Worm (Caenorhabditis elegans) whole organism, young adult: Measurements from ENCODE around the gene nra-1.
A peak's percentile ranks its signal among the peaks of the same experiment; 100 is the strongest.

Experiments
- B0035.1 ChIP-seq: sonication (generic microtip); optimal IDR thresholded peaks from 2 replicates; lab custom pipeline; 2016; ENCODE audit warnings: missing genetic modification characterization, mild to moderate bottlenecking, missing compliant biosample characterization, missing genotype, missing genetic modification reagents
- B0261.1 ChIP-seq: sonication (generic microtip); optimal IDR thresholded peaks from 2 replicates; lab custom pipeline; 2016; ENCODE audit warnings: mild to moderate bottlenecking, missing genetic modification characterization, moderate library complexity, missing compliant biosample characterization
- C06A6.2 ChIP-seq: fragments of 200-800 bp; sonication (Bioruptor generic); conservative IDR thresholded peaks from 2 replicates; pipeline ENCODE4 v1.3.6; 2022; ENCODE audit warnings: missing genetic modification characterization, missing compliant biosample characterization
- C17E4.6 ChIP-seq: fragments of 200-800 bp; sonication (Bioruptor generic); IDR thresholded peaks from 2 replicates; pipeline ENCODE4 v1.3.6; 2022; ENCODE audit warnings: missing genetic modification reagents, missing genetic modification characterization, missing compliant biosample characterization
- F22D6.2 ChIP-seq: sonication (generic microtip); optimal IDR thresholded peaks from 2 replicates; lab custom pipeline; 2016; ENCODE audit warnings: mild to moderate bottlenecking, missing genetic modification characterization, missing compliant biosample characterization
- F55B11.4 ChIP-seq: sonication (generic microtip); optimal IDR thresholded peaks from 2 replicates; lab custom pipeline; 2016; ENCODE audit warnings: missing compliant biosample characterization, missing genetic modification characterization, borderline replicate concordance; ENCODE audit not compliant: insufficient read depth
- T26A5.8 ChIP-seq: sonication (generic microtip); optimal IDR thresholded peaks from 2 replicates; lab custom pipeline; 2016; ENCODE audit warnings: missing genetic modification characterization, missing compliant biosample characterization
- Y53G8AR.9 ChIP-seq: fragments of 200-800 bp; sonication (Bioruptor generic); conservative IDR thresholded peaks from 2 replicates; pipeline ENCODE4 v1.3.6; 2022; ENCODE audit warnings: missing genetic modification reagents, missing genetic modification characterization, missing compliant biosample characterization
- Y67H2A.10 ChIP-seq: fragments of 200-800 bp; sonication (Bioruptor generic); conservative IDR thresholded peaks from 2 replicates; pipeline ENCODE4 v1.3.6; 2022; ENCODE audit warnings: missing genetic modification reagents, missing genetic modification characterization, missing compliant biosample characterization
- aptf-2 ChIP-seq: fragments of 200-800 bp; sonication (Bioruptor generic); conservative IDR thresholded peaks from 2 replicates; pipeline ENCODE4 v1.3.6; 2022; ENCODE audit warnings: missing genetic modification reagents, missing genetic modification characterization, missing compliant biosample characterization
- atf-7 ChIP-seq: sonication (generic microtip); optimal IDR thresholded peaks from 2 replicates; lab custom pipeline; 2017; ENCODE audit warnings: mild to moderate bottlenecking, missing genetic modification characterization, missing compliant biosample characterization
- athp-1 ChIP-seq: sonication (generic microtip); optimal IDR thresholded peaks from 2 replicates; lab custom pipeline; 2017; ENCODE audit warnings: mild to moderate bottlenecking, missing genetic modification characterization, missing compliant biosample characterization
- attf-3 ChIP-seq: fragments of 200-800 bp; sonication (Bioruptor generic); conservative IDR thresholded peaks from 2 replicates; pipeline ENCODE4 v1.3.6; 2022; ENCODE audit warnings: missing genetic modification reagents, missing genetic modification characterization, missing compliant biosample characterization
- bed-1 ChIP-seq: fragments of 200-800 bp; sonication (Bioruptor generic); IDR thresholded peaks from 2 replicates; pipeline ENCODE4 v1.3.6; 2022; ENCODE audit warnings: missing genetic modification reagents, missing genetic modification characterization, missing compliant biosample characterization
- bed-2 ChIP-seq: fragments of 200-800 bp; sonication (Bioruptor generic); IDR thresholded peaks from 2 replicates; pipeline ENCODE4 v1.3.6; 2022; ENCODE audit warnings: missing genetic modification reagents, missing genetic modification characterization, missing compliant biosample characterization
- ceh-58 ChIP-seq: fragments of 200-800 bp; sonication (Bioruptor generic); IDR thresholded peaks from 2 replicates; pipeline ENCODE4 v1.3.6; 2022; ENCODE audit warnings: missing genetic modification characterization, missing compliant biosample characterization
- ceh-79 ChIP-seq: sonication (generic microtip); optimal IDR thresholded peaks from 2 replicates; lab custom pipeline; 2017; ENCODE audit warnings: mild to moderate bottlenecking, missing genetic modification characterization, missing compliant biosample characterization
- dpff-1 ChIP-seq: sonication (generic microtip); optimal IDR thresholded peaks from 2 replicates; lab custom pipeline; 2017; ENCODE audit warnings: mild to moderate bottlenecking, missing genetic modification characterization, missing compliant biosample characterization
- egl-44 ChIP-seq: fragments of 200-800 bp; sonication (Bioruptor generic); IDR thresholded peaks from 2 replicates; pipeline ENCODE4 v1.3.6; 2022; ENCODE audit warnings: missing genetic modification reagents, missing genetic modification characterization, missing compliant biosample characterization
- ekl-4 ChIP-seq: fragments of 200-800 bp; sonication (Bioruptor generic); IDR thresholded peaks from 2 replicates; pipeline ENCODE4 v1.3.6; 2022; ENCODE audit warnings: missing genetic modification reagents, missing genetic modification characterization, missing compliant biosample characterization
- ets-4 ChIP-seq: fragments of 200-800 bp; sonication (Bioruptor generic); optimal IDR thresholded peaks from 2 replicates; lab custom pipeline; 2018; ENCODE audit warnings: mild to moderate bottlenecking, missing genetic modification characterization, missing compliant biosample characterization
- him-1 ChIP-seq: sonication (generic microtip); optimal IDR thresholded peaks from 2 replicates; lab custom pipeline; 2016; ENCODE audit warnings: missing genotype, missing genetic modification reagents, missing genetic modification characterization, missing compliant biosample characterization
- hlh-12 ChIP-seq: sonication (generic microtip); optimal IDR thresholded peaks from 2 replicates; lab custom pipeline; 2016; ENCODE audit warnings: missing genetic modification characterization, missing compliant biosample characterization
- hmg-20 ChIP-seq: fragments of 200-800 bp; sonication (Bioruptor generic); IDR thresholded peaks from 2 replicates; pipeline ENCODE4 v1.3.6; 2022; ENCODE audit warnings: missing genetic modification reagents, missing genetic modification characterization, missing compliant biosample characterization
- let-607 ChIP-seq, 2 experiments: fragments of 200-800 bp in 1 of 2; sonication (Bioruptor generic) in 1 of 2; sonication (generic microtip) in 1 of 2; optimal IDR thresholded peaks; 2 replicates each; lab custom pipeline; 2016 to 2018; ENCODE audit warnings: mild to moderate bottlenecking in 2 of 2, missing compliant biosample characterization in 2 of 2, missing genetic modification characterization in 2 of 2, moderate library complexity in 2 of 2, missing genotype in 1 of 2
- lin-35 ChIP-seq, 3 experiments: fragments of 150-350 bp in 2 of 3; sonication (generic microtip) in 1 of 3; optimal IDR thresholded peaks; 2 replicates each; lab custom pipeline; 2014 to 2018; ENCODE audit warnings: missing biosample characterization in 3 of 3, missing genetic modification characterization in 3 of 3, missing genetic modification reagents in 3 of 3
- lin-54 ChIP-seq: fragments of 200-800 bp; sonication (Bioruptor generic); optimal IDR thresholded peaks from 2 replicates; lab custom pipeline; 2018; ENCODE audit warnings: mild to moderate bottlenecking, missing genetic modification characterization, missing compliant biosample characterization
- lsl-1 ChIP-seq: fragments of 200-800 bp; sonication (Bioruptor generic); optimal IDR thresholded peaks from 2 replicates; lab custom pipeline; 2018; ENCODE audit warnings: mild to moderate bottlenecking, missing genetic modification characterization, moderate library complexity, missing compliant biosample characterization
- lsy-27 ChIP-seq: sonication (generic microtip); optimal IDR thresholded peaks from 2 replicates; lab custom pipeline; 2017; ENCODE audit warnings: missing genetic modification characterization, mild to moderate bottlenecking, missing compliant biosample characterization, antibody characterized with exemption, missing genotype, borderline replicate concordance; ENCODE audit not compliant: insufficient read depth
- madf-3 ChIP-seq: fragments of 200-800 bp; sonication (Bioruptor generic); IDR thresholded peaks from 2 replicates; pipeline ENCODE4 v1.3.6; 2022; ENCODE audit warnings: missing genetic modification reagents, missing genetic modification characterization, missing compliant biosample characterization
- madf-6 ChIP-seq: fragments of 200-800 bp; sonication (Bioruptor generic); IDR thresholded peaks from 2 replicates; pipeline ENCODE4 v1.3.6; 2022; ENCODE audit warnings: missing genetic modification reagents, missing genetic modification characterization, missing compliant biosample characterization
- madf-8 ChIP-seq: fragments of 200-800 bp; sonication (Bioruptor generic); conservative IDR thresholded peaks from 2 replicates; pipeline ENCODE4 v1.3.6; 2022; ENCODE audit warnings: missing genetic modification reagents, missing genetic modification characterization, missing compliant biosample characterization
- mcd-1 ChIP-seq: fragments of 200-800 bp; sonication (Bioruptor generic); IDR thresholded peaks from 2 replicates; pipeline ENCODE4 v1.3.6; 2022; ENCODE audit warnings: missing genetic modification reagents, missing genetic modification characterization, missing compliant biosample characterization
- mes-4 ChIP-seq: sonication (generic microtip); optimal IDR thresholded peaks from 2 replicates; lab custom pipeline; 2016; ENCODE audit warnings: missing genotype, missing genetic modification characterization, missing compliant biosample characterization
- nfya-2 ChIP-seq: fragments of 200-800 bp; sonication (Bioruptor generic); IDR thresholded peaks from 2 replicates; pipeline ENCODE4 v1.3.6; 2022; ENCODE audit warnings: missing genetic modification reagents, missing genetic modification characterization, missing compliant biosample characterization
- nfyb-1 ChIP-seq: fragments of 200-800 bp; sonication (Bioruptor generic); IDR thresholded peaks from 2 replicates; pipeline ENCODE4 v1.3.6; 2022; ENCODE audit warnings: missing genetic modification reagents, missing genetic modification characterization, missing compliant biosample characterization
- rcor-1 ChIP-seq: fragments of 200-800 bp; sonication (Bioruptor generic); IDR thresholded peaks from 2 replicates; pipeline ENCODE4 v1.3.6; 2022; ENCODE audit warnings: missing genetic modification reagents, missing genetic modification characterization, missing compliant biosample characterization
- rec-8 ChIP-seq, 2 experiments: sonication (generic microtip); optimal IDR thresholded peaks; 2 replicates each; lab custom pipeline; 2016; ENCODE audit warnings: mild to moderate bottlenecking in 2 of 2, missing genetic modification characterization in 2 of 2, missing genetic modification reagents in 2 of 2, missing genotype in 2 of 2, missing biosample characterization in 1 of 2, missing compliant biosample characterization in 1 of 2, moderate library complexity in 1 of 2
- repo-1 ChIP-seq: sonication (generic microtip); optimal IDR thresholded peaks from 2 replicates; lab custom pipeline; 2017; ENCODE audit warnings: mild to moderate bottlenecking, missing genetic modification characterization, missing compliant biosample characterization
- snpc-1.1 ChIP-seq: sonication (generic microtip); optimal IDR thresholded peaks from 2 replicates; lab custom pipeline; 2017; ENCODE audit warnings: missing genetic modification characterization, mild to moderate bottlenecking, missing compliant biosample characterization, antibody characterized with exemption, moderate library complexity, missing genotype, missing genetic modification reagents; ENCODE audit not compliant: insufficient read depth
- snpc-1.3 ChIP-seq: sonication (generic microtip); optimal IDR thresholded peaks from 2 replicates; lab custom pipeline; 2017; ENCODE audit warnings: missing genetic modification characterization, mild to moderate bottlenecking, missing compliant biosample characterization, antibody characterized with exemption, moderate library complexity, missing genotype, missing genetic modification reagents; ENCODE audit not compliant: insufficient read depth
- somi-1 ChIP-seq: fragments of 200-800 bp; sonication (Bioruptor generic); optimal IDR thresholded peaks from 2 replicates; lab custom pipeline; 2018; ENCODE audit warnings: mild to moderate bottlenecking, missing genetic modification characterization, missing compliant biosample characterization
- sptf-2 ChIP-seq: fragments of 200-800 bp; sonication (Bioruptor generic); optimal IDR thresholded peaks from 2 replicates; lab custom pipeline; 2018; ENCODE audit warnings: mild to moderate bottlenecking, missing genetic modification characterization, missing compliant biosample characterization
- tbp1 ChIP-seq: fragments of 200-800 bp; sonication (Bioruptor generic); optimal IDR thresholded peaks from 2 replicates; lab custom pipeline; 2018; ENCODE audit warnings: mild to moderate bottlenecking, missing genetic modification characterization, missing compliant biosample characterization
- tlf-1 ChIP-seq: fragments of 200-800 bp; sonication (Bioruptor generic); optimal IDR thresholded peaks from 2 replicates; lab custom pipeline; 2018; ENCODE audit warnings: mild to moderate bottlenecking, missing genetic modification characterization, missing compliant biosample characterization
- ztf-22 ChIP-seq: fragments of 200-800 bp; sonication (Bioruptor generic); optimal IDR thresholded peaks from 2 replicates; lab custom pipeline; 2018; ENCODE audit warnings: mild to moderate bottlenecking, missing genetic modification characterization, moderate library complexity, missing compliant biosample characterization
- ztf-28 ChIP-seq: fragments of 200-800 bp; sonication (Bioruptor generic); IDR thresholded peaks from 2 replicates; pipeline ENCODE4 v1.3.6; 2022; ENCODE audit warnings: missing genetic modification reagents, missing genetic modification characterization, missing compliant biosample characterization
- ztf-3 ChIP-seq: fragments of 200-800 bp; sonication (Bioruptor generic); optimal IDR thresholded peaks from 2 replicates; lab custom pipeline; 2018; ENCODE audit warnings: mild to moderate bottlenecking, missing genetic modification characterization, missing compliant biosample characterization

Gene nra-1

DNA sequence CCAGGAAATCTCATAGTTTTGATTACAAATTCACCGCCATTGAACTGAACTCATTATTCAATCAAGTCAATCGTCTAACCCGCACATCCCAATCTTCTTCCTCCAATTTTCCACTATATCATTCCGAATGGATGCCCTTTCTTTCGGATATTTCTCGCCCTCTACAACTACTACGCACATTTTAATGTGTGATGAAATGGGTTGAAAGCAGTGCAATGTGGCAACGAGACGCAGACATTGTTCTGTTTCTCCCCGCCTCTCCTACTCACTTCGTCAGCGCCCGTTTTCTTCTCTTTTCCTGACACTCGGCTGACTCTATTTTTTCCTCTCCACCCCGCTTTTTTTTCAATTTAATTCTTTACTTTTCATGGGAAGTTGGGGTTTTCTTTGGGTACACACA, 15.4 kb downstream of the nra-1 start (continued):
- TF ChIP-seq aptf-2 (GFP tag; lab: Robert Waterston, UW), result no peak
- no peak for TF ChIP-seq ztf-22
- no peak for TF ChIP-seq Y53G8AR.9
- TF ChIP-seq him-1, result no peak
- no peak for TF ChIP-seq T26A5.8 (tag; lab: Kevin White, UChicago)
- TF ChIP-seq B0261.1 (tag; lab: Kevin White, UChicago), result no peak
- TF ChIP-seq Y67H2A.10 (GFP tag; lab: Robert Waterston, UW), result no peak
- TF ChIP-seq ceh-79 (tag; lab: Kevin White, UChicago), result no peak
- no peak for TF ChIP-seq F55B11.4 (tag; lab: Kevin White, UChicago)
- no peak for TF ChIP-seq madf-3 (GFP tag; lab: Robert Waterston, UW)
- no peak for TF ChIP-seq ets-4 (GFP tag; lab: Kevin White, UChicago)
- TF ChIP-seq dpff-1 (tag; lab: Kevin White, UChicago), result no peak
- TF ChIP-seq lsy-27 (tag; lab: Kevin White, UChicago), result no peak
- no peak for TF ChIP-seq egl-44 (GFP tag; lab: Robert Waterston, UW)
- TF ChIP-seq bed-2 (GFP tag; lab: Robert Waterston, UW), result no peak
- no peak for TF ChIP-seq madf-8 (GFP tag; lab: Robert Waterston, UW)
- TF ChIP-seq mes-4 (tag; lab: Kevin White, UChicago), result no peak
- peak; percentile 30; the same call in 1 of the 2 replicates for TF ChIP-seq rcor-1 (GFP tag; lab: Robert Waterston, UW)
- no peak for TF ChIP-seq rec-8 (tag; optimal IDR thresholded peaks at IDR 0.05; lab: Kevin White, UChicago)
- no peak for TF ChIP-seq athp-1 (tag; lab: Kevin White, UChicago)
- TF ChIP-seq nfyb-1 (GFP tag; lab: Robert Waterston, UW), result peak; percentile 51; the same call in 1 of the 2 replicates
- no peak for TF ChIP-seq B0035.1
- TF ChIP-seq hmg-20 (GFP tag; lab: Robert Waterston, UW), result no peak
- TF ChIP-seq somi-1 (GFP tag; lab: Kevin White, UChicago), result no peak
- no peak for TF ChIP-seq madf-6 (GFP tag; lab: Robert Waterston, UW)
- TF ChIP-seq snpc-1.1, result no peak
- TF ChIP-seq mcd-1 (GFP tag; lab: Robert Waterston, UW), result peak; percentile 33; the same call in 1 of the 2 replicates
- TF ChIP-seq ztf-28, result no peak
- TF ChIP-seq snpc-1.3 (tag; lab: Kevin White, UChicago), result no peak
- TF ChIP-seq C06A6.2 (GFP tag; lab: Robert Waterston, UW), result no peak
- TF ChIP-seq bed-1 (GFP tag; lab: Robert Waterston, UW), result no peak
- no peak for TF ChIP-seq tlf-1 (GFP tag; lab: Kevin White, UChicago)
- TF ChIP-seq lsl-1 (GFP tag; lab: Kevin White, UChicago), result no peak

- TF ChIP-seq hlh-12 (tag; lab: Kevin White, UChicago), result no peak
- TF ChIP-seq lin-54 (GFP tag; lab: Kevin White, UChicago), result no peak
- TF ChIP-seq ekl-4 (GFP tag; lab: Robert Waterston, UW), result no peak
- no peak for TF ChIP-seq repo-1 (tag; lab: Kevin White, UChicago)
- no peak for TF ChIP-seq lin-35 (GFP tag; optimal IDR thresholded peaks at IDR 0.05; lab: Kevin White, UChicago)
- TF ChIP-seq sptf-2, result no peak
- TF ChIP-seq let-607 (tag; optimal IDR thresholded peaks at IDR 0.05; lab: Kevin White, UChicago), result no peak
- no peak for TF ChIP-seq tbp1 (GFP tag; lab: Kevin White, UChicago)
- no peak for TF ChIP-seq madf-3 (GFP tag; lab: Robert Waterston, UW)
- no peak for TF ChIP-seq atf-7
- no peak for TF ChIP-seq attf-3
- TF ChIP-seq ztf-3, result no peak
- no peak for TF ChIP-seq F22D6.2 (tag; lab: Kevin White, UChicago)
- TF ChIP-seq C17E4.6 (GFP tag; lab: Robert Waterston, UW), result no peak
- no peak for TF ChIP-seq ceh-58 (GFP tag; lab: Robert Waterston, UW)
- no peak for TF ChIP-seq nfya-2 (GFP tag; lab: Robert Waterston, UW)
- no peak for TF ChIP-seq rec-8 (tag; optimal IDR thresholded peaks at IDR 0.05; lab: Kevin White, UChicago)
- TF ChIP-seq somi-1 (GFP tag; lab: Kevin White, UChicago), result no peak
Measured at ce11 chrIV:17268069-17268468, 15.9 kb downstream of the nra-1 start.
